Worm (Caenorhabditis elegans) whole organism, L4/young adult: ENCODE measurements around the gene C27A2.12.
A peak's percentile ranks its signal among the peaks of the same experiment; 100 is the strongest.

ENCODE experiments used
- W03F9.2 ChIP-seq: fragments of 150-350 bp; optimal IDR thresholded peaks from 2 replicates; lab custom pipeline; 2014; ENCODE audit warnings: missing biosample characterization, missing genetic modification characterization
- dao-5 ChIP-seq: sonication (generic microtip); optimal IDR thresholded peaks from 2 replicates; lab custom pipeline; 2016; ENCODE audit warnings: missing genotype, missing genetic modification characterization, moderate library complexity, missing compliant biosample characterization
- him-1 ChIP-seq: sonication (generic microtip); optimal IDR thresholded peaks from 2 replicates; lab custom pipeline; 2016; ENCODE audit warnings: missing genotype, missing genetic modification reagents, missing genetic modification characterization, missing compliant biosample characterization

C27A2.12 gene

DNA sequence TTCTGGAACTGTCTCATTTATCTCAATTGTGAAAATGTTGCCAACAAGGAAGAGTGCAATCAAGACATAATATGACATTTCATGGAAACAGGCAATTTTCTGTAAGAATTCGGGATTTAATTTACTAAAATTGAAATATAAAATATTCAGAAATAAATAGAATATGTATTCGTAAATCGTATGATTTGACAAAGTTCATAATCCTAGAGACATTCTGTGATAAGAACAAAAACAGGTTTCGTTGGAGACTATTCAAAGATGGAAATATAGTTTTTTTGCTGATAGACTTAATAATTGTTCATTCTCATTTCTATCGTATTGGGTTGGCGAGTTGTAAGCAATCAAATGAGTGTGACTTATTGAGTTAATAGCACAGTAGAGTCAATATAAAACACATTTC is at the start of gene C27A2.12:
TSS of gene C27A2.12 (minus strand) at position 101 of the 400 bp plus-strand sequence.
- TF ChIP-seq W03F9.2 (tag; lab: Kevin White, UChicago): no peak
- no peak for TF ChIP-seq dao-5 (tag; lab: Kevin White, UChicago)
- no peak for TF ChIP-seq him-1 (tag; lab: Kevin White, UChicago)

- TF ChIP-seq W03F9.2 (tag; lab: Kevin White, UChicago) (peak; percentile 32), dao-5 (tag; lab: Kevin White, UChicago) (peak; percentile 76), him-1 (tag; lab: Kevin White, UChicago) (peak; percentile 86)
Measured at ce11 chrII:5105020-5105419, 47.1 kb upstream of the C27A2.12 start.

ce11 chrII:5103784-5104457 is 46.0 kb upstream of the C27A2.12 start, which contains the start of the genes C04G6.11 and mpk-2:
Gene C04G6.11, minus strand, starts transcription at chrII:5103834.
Gene mpk-2, plus strand, starts transcription at chrII:5104118.
- TF ChIP-seq dao-5 (tag; lab: Kevin White, UChicago) (no peak), him-1 (tag; lab: Kevin White, UChicago) (no peak), W03F9.2 (tag; lab: Kevin White, UChicago) (no peak)

- no peak for TF ChIP-seq him-1 (tag; lab: Kevin White, UChicago)
- TF ChIP-seq W03F9.2 (tag; lab: Kevin White, UChicago): no peak
- TF ChIP-seq dao-5 (tag; lab: Kevin White, UChicago): no peak
Measured at ce11 chrII:5103189-5103588, 45.3 kb upstream of the C27A2.12 start.

DNA sequence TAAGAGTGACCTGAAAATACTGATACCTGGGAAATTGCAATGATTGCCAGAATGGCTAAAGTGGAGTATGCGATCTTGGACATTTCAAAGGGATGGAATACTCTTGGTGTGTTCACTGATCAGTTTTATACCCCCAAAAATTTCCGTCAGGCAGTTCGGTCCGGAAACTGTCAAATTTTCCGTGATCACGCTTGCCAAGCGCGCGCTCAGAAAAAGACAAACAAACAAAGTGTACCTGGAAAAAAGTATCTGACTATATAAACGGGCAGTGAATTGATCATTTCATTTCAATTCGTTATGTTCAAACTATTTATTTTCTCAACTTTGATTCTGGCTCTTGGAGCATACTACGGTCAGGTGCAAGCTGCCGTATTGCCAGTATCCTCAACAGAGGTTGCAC is 43.8 kb upstream of the C27A2.12 start, which contains the start of the genes idpb-3 and idpb-1:
TSS of gene idpb-3 (minus strand) at position 101 of the 400 bp plus-strand sequence.
TSS of gene idpb-1 (plus strand) at position 284 of the 400 bp plus-strand sequence.
- no peak for TF ChIP-seq dao-5 (tag; lab: Kevin White, UChicago)
- TF ChIP-seq him-1 (tag; lab: Kevin White, UChicago): no peak
- no peak for TF ChIP-seq W03F9.2 (tag; lab: Kevin White, UChicago)

ce11 chrII:5099649-5100048 is 41.7 kb upstream of the C27A2.12 start, which contains the start of gene C04G6.6:
Gene C04G6.6, minus strand, starts transcription at chrII:5099749.
- TF ChIP-seq him-1 (tag; lab: Kevin White, UChicago): no peak
- no peak for TF ChIP-seq dao-5 (tag; lab: Kevin White, UChicago)
- TF ChIP-seq W03F9.2 (tag; lab: Kevin White, UChicago): no peak

DNA sequence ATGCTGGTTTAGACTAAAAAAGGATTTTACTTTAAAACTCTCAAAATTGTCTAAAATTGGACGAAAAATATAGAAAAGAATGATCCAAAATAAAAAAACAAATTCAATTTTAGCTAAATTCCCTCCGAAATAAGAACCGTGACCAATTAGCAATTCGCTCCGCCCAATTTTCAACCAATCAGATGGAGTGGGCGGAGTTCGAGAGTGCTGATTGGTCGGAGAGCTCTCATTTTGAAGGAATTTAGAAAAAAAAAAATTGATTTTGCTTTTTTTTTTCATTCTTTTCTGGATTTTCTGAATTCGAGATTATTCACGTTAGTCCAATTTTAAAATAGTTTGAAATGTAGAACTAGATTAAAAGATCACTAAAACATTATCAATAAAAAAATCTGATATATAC is 41.1 kb upstream of the C27A2.12 start:
- TF ChIP-seq W03F9.2 (tag; lab: Kevin White, UChicago): no peak
- TF ChIP-seq dao-5 (tag; lab: Kevin White, UChicago): no peak
- no peak for TF ChIP-seq him-1 (tag; lab: Kevin White, UChicago)

- TF ChIP-seq W03F9.2 (tag; lab: Kevin White, UChicago): no peak
- no peak for TF ChIP-seq dao-5 (tag; lab: Kevin White, UChicago)
- TF ChIP-seq him-1 (tag; lab: Kevin White, UChicago): no peak
Measured at ce11 chrII:5093945-5094344, 36.0 kb upstream of the C27A2.12 start, which contains the start of gene C04G6.13. Gene C04G6.13, plus strand, starts transcription at chrII:5094245.

ce11 chrII:5092362-5093281 is 34.7 kb upstream of the C27A2.12 start, which contains the start of gene C04G6.2:
Gene C04G6.2, plus strand, starts transcription at chrII:5093231.
- TF ChIP-seq him-1 (tag; lab: Kevin White, UChicago) (no peak), dao-5 (tag; lab: Kevin White, UChicago) (no peak), W03F9.2 (tag; lab: Kevin White, UChicago) (no peak)

ce11 chrII:5091640-5092243 is 33.8 kb upstream of the C27A2.12 start, which contains the start of gene pld-1:
Gene pld-1, minus strand, starts transcription at chrII:5091690.
- TF ChIP-seq dao-5 (tag; lab: Kevin White, UChicago) (no peak), W03F9.2 (tag; lab: Kevin White, UChicago) (peak; percentile 34), him-1 (tag; lab: Kevin White, UChicago) (no peak)

ce11 chrII:5086143-5086542 is 28.2 kb upstream of the C27A2.12 start:
- no peak for TF ChIP-seq dao-5 (tag; lab: Kevin White, UChicago)

DNA sequence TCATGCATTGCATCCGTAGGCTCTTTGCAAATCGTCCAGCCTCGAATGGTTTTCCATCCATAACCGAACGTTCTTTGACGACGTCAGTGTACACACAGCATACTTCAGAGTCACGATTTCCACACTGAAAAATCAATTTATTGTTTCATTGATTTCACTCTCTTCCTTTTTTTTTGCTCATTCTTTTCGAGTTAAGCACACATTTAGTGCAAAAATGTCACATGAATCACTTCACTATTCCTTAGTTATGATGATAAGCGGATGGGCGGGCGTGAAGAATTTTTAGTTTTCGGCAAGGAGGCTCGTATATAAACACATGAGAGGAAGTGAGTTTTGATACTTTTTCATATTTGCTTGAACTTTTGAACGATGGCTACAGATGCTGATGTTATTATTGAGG is 27.5 kb upstream of the C27A2.12 start, which contains the start of gene txt-9:
TSS of gene txt-9 (plus strand) at position 336 of the 400 bp plus-strand sequence.
- TF ChIP-seq dao-5 (tag; lab: Kevin White, UChicago) (no peak), him-1 (tag; lab: Kevin White, UChicago) (no peak), W03F9.2 (tag; lab: Kevin White, UChicago) (no peak)
